Worm (Caenorhabditis elegans) whole organism, L1 larva: ENCODE results near the gene tram-1.

Source experiments
- aha-1 ChIP-seq: fragments of 150-350 bp; optimal IDR thresholded peaks from 2 replicates; lab custom pipeline; 2014; ENCODE audit warnings: missing biosample characterization, missing genetic modification characterization
- alr-1 ChIP-seq: fragments of 200-800 bp; sonication (Bioruptor generic); optimal IDR thresholded peaks from 2 replicates; lab custom pipeline; 2018; ENCODE audit warnings: borderline replicate concordance, mild to moderate bottlenecking, missing genetic modification characterization, missing compliant biosample characterization
- ceh-8 ChIP-seq: fragments of 200-800 bp; sonication (Bioruptor generic); optimal IDR thresholded peaks from 2 replicates; lab custom pipeline; 2018; ENCODE audit warnings: mild to moderate bottlenecking, missing genetic modification characterization, moderate library complexity, missing compliant biosample characterization
- ceh-82 ChIP-seq, 3 experiments: fragments of 150-350 bp in 1 of 3; sonication (generic microtip) in 2 of 3; optimal IDR thresholded peaks; 2 replicates each; lab custom pipeline; 2014 to 2017; ENCODE audit warnings: missing biosample characterization in 3 of 3, missing genetic modification characterization in 3 of 3
- dpl-1 ChIP-seq, 3 experiments: fragments of 150-350 bp in 2 of 3; sonication (generic microtip) in 1 of 3; optimal IDR thresholded peaks; 2 replicates each; lab custom pipeline; 2014 to 2017; ENCODE audit warnings: missing biosample characterization in 3 of 3, missing genetic modification characterization in 3 of 3, missing genetic modification reagents in 3 of 3
- fkh-10 ChIP-seq: sonication (generic microtip); optimal IDR thresholded peaks from 2 replicates; lab custom pipeline; 2017; ENCODE audit warnings: missing biosample characterization, missing genetic modification reagents, missing genetic modification characterization
- fos-1 ChIP-seq: fragments of 150-350 bp; optimal IDR thresholded peaks from 2 replicates; lab custom pipeline; 2014; ENCODE audit warnings: missing biosample characterization, missing genetic modification characterization
- lin-39 ChIP-seq: fragments of 150-350 bp; optimal IDR thresholded peaks from 2 replicates; lab custom pipeline; 2014; ENCODE audit warnings: missing biosample characterization, missing genetic modification reagents, missing genetic modification characterization
- mdl-1 ChIP-seq, 2 experiments: fragments of 150-350 bp; optimal IDR thresholded peaks; 2 replicates each; lab custom pipeline; 2014 to 2017; ENCODE audit warnings: missing biosample characterization in 2 of 2, missing genetic modification characterization in 2 of 2, inconsistent platforms in 1 of 2
- nhr-76 ChIP-seq: sonication (generic microtip); optimal IDR thresholded peaks from 2 replicates; lab custom pipeline; 2017; ENCODE audit warnings: missing biosample characterization, missing genetic modification characterization
- tlp-1 ChIP-seq: fragments of 150-350 bp; optimal IDR thresholded peaks from 2 replicates; lab custom pipeline; 2014; ENCODE audit warnings: missing biosample characterization, missing genetic modification characterization
- unc-130 ChIP-seq: fragments of 150-350 bp; optimal IDR thresholded peaks from 2 replicates; lab custom pipeline; 2017; ENCODE audit warnings: missing biosample characterization, missing genetic modification characterization, inconsistent platforms
- zag-1 ChIP-seq: fragments of 150-350 bp; optimal IDR thresholded peaks from 2 replicates; lab custom pipeline; 2014; ENCODE audit warnings: missing biosample characterization, missing genetic modification characterization

DNA sequence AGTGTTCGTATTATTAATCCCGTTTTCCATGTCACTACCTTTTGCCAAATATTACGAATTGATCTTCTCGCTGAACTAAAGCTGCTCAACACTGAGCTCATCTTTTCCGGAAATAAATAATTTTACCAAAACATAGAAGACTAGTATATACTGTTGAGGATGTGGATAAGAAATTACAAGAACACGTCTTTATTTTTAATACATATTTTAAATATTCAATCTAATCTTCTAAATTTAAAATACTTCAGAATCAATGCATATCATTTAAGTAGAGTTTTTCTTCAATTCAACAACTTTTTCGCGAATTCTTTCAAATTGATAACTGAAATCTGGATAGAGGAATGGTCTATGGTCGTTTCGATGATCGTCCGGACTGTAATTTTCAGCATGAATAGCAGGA, 6.3 kb downstream of the tram-1 start, which contains the start of gene abt-1:
- TF ChIP-seq lin-39 (no peak), unc-130 (tag; lab: Kevin White, UChicago) (no peak), fos-1 (tag; lab: Kevin White, UChicago) (no peak), mdl-1 (tag; optimal IDR thresholded peaks at IDR 0.05; lab: Kevin White, UChicago) (no peak), alr-1 (tag; lab: Kevin White, UChicago) (no peak), tlp-1 (tag; lab: Kevin White, UChicago) (no peak), nhr-76 (tag; lab: Kevin White, UChicago) (no peak), dpl-1 (GFP tag; optimal IDR thresholded peaks at IDR 0.05; lab: Kevin White, UChicago) (no peak), zag-1 (no peak), ceh-8 (GFP tag; lab: Kevin White, UChicago) (no peak), fkh-10 (GFP tag; lab: Kevin White, UChicago) (no peak), ceh-82 (tag; optimal IDR thresholded peaks at IDR 0.05; lab: Kevin White, UChicago) (no peak), aha-1 (tag; lab: Kevin White, UChicago) (no peak)
